Fruit fly (Drosophila melanogaster): ENCODE measurements around the gene CG46459.

DNA sequence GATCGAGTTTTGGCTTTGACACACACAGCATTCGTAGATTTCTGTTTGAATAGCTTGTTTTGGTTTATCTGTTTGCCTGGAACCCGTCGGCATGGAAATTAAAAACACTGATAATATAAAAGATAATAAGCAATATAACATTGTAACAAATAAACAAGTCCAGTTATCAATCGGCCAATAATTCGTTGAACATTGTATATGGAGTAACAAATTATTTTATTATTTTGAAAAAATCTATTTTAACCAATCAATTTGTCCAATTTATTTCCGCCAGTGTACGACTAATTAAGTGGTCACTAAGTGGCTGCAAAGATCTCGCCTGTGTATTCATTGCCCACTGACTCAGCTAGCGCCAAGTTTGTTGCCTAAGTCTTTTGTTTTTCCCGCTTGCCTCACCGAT, 7.6 kb upstream of the CG46459 start:
- TF ChIP-seq Gug (GFP tag; IDR thresholded peaks at IDR 0.05) (no peak), CG11902 (GFP tag; optimal IDR thresholded peaks at IDR 0.05) (no peak), eg (GFP tag; IDR thresholded peaks at IDR 0.05) (peak; percentile 71; the same call in 2 of the 3 replicates), CG9139 (GFP tag; optimal IDR thresholded peaks at IDR 0.05) (no peak), Eip93F (GFP tag; optimal IDR thresholded peaks at IDR 0.05) (no peak), CG16779 (tag; optimal IDR thresholded peaks at IDR 0.05) (no peak), CG31627 (GFP tag; optimal IDR thresholded peaks at IDR 0.05) (no peak), CG10631 (GFP tag; optimal IDR thresholded peaks at IDR 0.05) (no peak)

All from whole organism, prepupa.